Fruit fly (Drosophila melanogaster) whole organism, prepupa: ENCODE data around the gene pinta.
A peak's percentile ranks its signal among the peaks of the same experiment; 100 is the strongest.

Source experiments
- Blimp-1 ChIP-seq: fragments of 200-800 bp; sonication (Bioruptor generic); optimal IDR thresholded peaks from 3 replicates; lab custom pipeline; 2017; ENCODE audit warnings: missing biosample characterization, missing genetic modification characterization, mild to moderate bottlenecking, moderate library complexity, missing genetic modification reagents
- CG10669 ChIP-seq: fragments of 200-800 bp; sonication (Bioruptor generic); optimal IDR thresholded peaks from 3 replicates; lab custom pipeline; 2018; ENCODE audit warnings: missing biosample characterization, mild to moderate bottlenecking, missing genetic modification characterization, moderate library complexity
- CG11294 ChIP-seq: fragments of 200-800 bp; sonication (Bioruptor generic); IDR thresholded peaks from 2 replicates; pipeline ENCODE4 v1.3.6; 2022; ENCODE audit warnings: missing biosample characterization, missing genetic modification characterization
- CG11762 ChIP-seq: fragments of 200-800 bp; sonication (Bioruptor generic); optimal IDR thresholded peaks from 3 replicates; lab custom pipeline; 2016; ENCODE audit warnings: missing biosample characterization, missing genetic modification characterization; ENCODE audit not compliant: insufficient read depth
- CG15336 ChIP-seq: fragments of 200-800 bp; sonication (Bioruptor generic); IDR thresholded peaks from 2 replicates; pipeline ENCODE4 v1.3.6; 2022; ENCODE audit warnings: missing biosample characterization, missing genetic modification characterization
- CG1621 ChIP-seq: fragments of 200-800 bp; sonication (Bioruptor generic); optimal IDR thresholded peaks from 3 replicates; lab custom pipeline; 2018; ENCODE audit warnings: missing biosample characterization, mild to moderate bottlenecking, missing genetic modification characterization
- CG16779 ChIP-seq: fragments of 200-800 bp; sonication (Bioruptor generic); optimal IDR thresholded peaks from 3 replicates; lab custom pipeline; 2017; ENCODE audit warnings: missing biosample characterization, mild to moderate bottlenecking, missing genetic modification characterization
- CG31627 ChIP-seq: fragments of 200-800 bp; sonication (Bioruptor generic); optimal IDR thresholded peaks from 3 replicates; lab custom pipeline; 2016; ENCODE audit warnings: missing biosample characterization, missing genetic modification characterization
- CG32006 ChIP-seq: fragments of 200-800 bp; sonication (Bioruptor generic); optimal IDR thresholded peaks from 3 replicates; lab custom pipeline; 2017; ENCODE audit warnings: missing biosample characterization, mild to moderate bottlenecking, missing genetic modification characterization
- CG6163 ChIP-seq: fragments of 200-800 bp; sonication (Bioruptor generic); IDR thresholded peaks from 3 replicates; pipeline ENCODE4 v1.3.6; 2022; ENCODE audit warnings: missing biosample characterization, missing genetic modification characterization
- CG6792 ChIP-seq: fragments of 200-800 bp; sonication (Bioruptor generic); optimal IDR thresholded peaks from 3 replicates; lab custom pipeline; 2016; ENCODE audit warnings: missing biosample characterization, missing genetic modification characterization
- CG6808 ChIP-seq: fragments of 200-800 bp; sonication (Bioruptor generic); optimal IDR thresholded peaks from 3 replicates; lab custom pipeline; 2017; ENCODE audit warnings: missing biosample characterization, missing genetic modification characterization, mild to moderate bottlenecking, moderate library complexity, missing genetic modification reagents
- CG7368 ChIP-seq: fragments of 200-800 bp; sonication (Bioruptor generic); optimal IDR thresholded peaks from 3 replicates; lab custom pipeline; 2016; ENCODE audit warnings: missing biosample characterization, missing genetic modification characterization
- CG8319 ChIP-seq: fragments of 200-800 bp; sonication (Bioruptor generic); optimal IDR thresholded peaks from 3 replicates; lab custom pipeline; 2016; ENCODE audit warnings: missing biosample characterization, missing genetic modification characterization
- Eip93F ChIP-seq: fragments of 200-800 bp; sonication (Bioruptor generic); optimal IDR thresholded peaks from 2 replicates; lab custom pipeline; 2016; ENCODE audit warnings: missing biosample characterization, mild to moderate bottlenecking, missing genetic modification characterization
- Ets21C ChIP-seq: fragments of 200-800 bp; sonication (Bioruptor generic); optimal IDR thresholded peaks from 3 replicates; lab custom pipeline; 2016; ENCODE audit warnings: missing biosample characterization, missing genetic modification characterization
- Ets96B ChIP-seq: fragments of 200-800 bp; optimal IDR thresholded peaks from 2 replicates; lab custom pipeline; 2019; ENCODE audit warnings: missing biosample characterization, mild to moderate bottlenecking, missing genetic modification characterization, moderate library complexity
- Lpt ChIP-seq: fragments of 200-800 bp; sonication (Bioruptor generic); optimal IDR thresholded peaks from 3 replicates; lab custom pipeline; 2016; ENCODE audit warnings: missing biosample characterization, missing genetic modification characterization
- OdsH ChIP-seq: fragments of 200-800 bp; sonication (Bioruptor generic); optimal IDR thresholded peaks from 3 replicates; lab custom pipeline; 2016; ENCODE audit warnings: missing biosample characterization, missing genetic modification characterization
- Smox ChIP-seq: fragments of 200-800 bp; sonication (Bioruptor generic); optimal IDR thresholded peaks from 3 replicates; lab custom pipeline; 2016; ENCODE audit warnings: missing biosample characterization, missing genetic modification characterization
- Sox102F ChIP-seq: fragments of 200-800 bp; sonication (Bioruptor generic); optimal IDR thresholded peaks from 2 replicates; lab custom pipeline; 2016; ENCODE audit warnings: missing biosample characterization, mild to moderate bottlenecking, missing genetic modification characterization
- achi ChIP-seq: fragments of 200-800 bp; sonication (Bioruptor generic); optimal IDR thresholded peaks from 3 replicates; lab custom pipeline; 2016; ENCODE audit warnings: missing biosample characterization, missing genetic modification characterization
- acj6 ChIP-seq: fragments of 200-800 bp; sonication (Bioruptor generic); optimal IDR thresholded peaks from 3 replicates; lab custom pipeline; 2016; ENCODE audit warnings: missing biosample characterization, missing genetic modification characterization
- cyc ChIP-seq: fragments of 200-800 bp; sonication (Bioruptor generic); optimal IDR thresholded peaks from 3 replicates; lab custom pipeline; 2016; ENCODE audit warnings: missing biosample characterization, missing genetic modification characterization
- dac ChIP-seq: fragments of 200-800 bp; sonication (Bioruptor generic); optimal IDR thresholded peaks from 2 replicates; lab custom pipeline; 2017; ENCODE audit warnings: missing biosample characterization, mild to moderate bottlenecking, missing genetic modification characterization
- eg ChIP-seq: fragments of 200-800 bp; sonication (Bioruptor generic); IDR thresholded peaks from 3 replicates; pipeline ENCODE4 v1.3.6; 2022; ENCODE audit warnings: missing biosample characterization, missing genetic modification characterization
- esn ChIP-seq: fragments of 200-800 bp; sonication (Bioruptor generic); optimal IDR thresholded peaks from 2 replicates; lab custom pipeline; 2016; ENCODE audit warnings: missing biosample characterization, mild to moderate bottlenecking, missing genetic modification characterization, moderate library complexity
- fd85E ChIP-seq: fragments of 200-800 bp; sonication (Bioruptor generic); optimal IDR thresholded peaks from 3 replicates; lab custom pipeline; 2016; ENCODE audit warnings: missing biosample characterization, missing genetic modification characterization
- fkh ChIP-seq: fragments of 200-800 bp; sonication (Bioruptor generic); optimal IDR thresholded peaks from 3 replicates; lab custom pipeline; 2017; ENCODE audit warnings: missing biosample characterization, mild to moderate bottlenecking, missing genetic modification characterization, moderate library complexity
- lz ChIP-seq: fragments of 200-800 bp; sonication (Bioruptor generic); optimal IDR thresholded peaks from 3 replicates; lab custom pipeline; 2016; ENCODE audit warnings: missing biosample characterization, missing genetic modification characterization
- pdm3 ChIP-seq: fragments of 200-800 bp; sonication (Bioruptor generic); optimal IDR thresholded peaks from 3 replicates; lab custom pipeline; 2016; ENCODE audit warnings: missing biosample characterization, missing genetic modification characterization
- svp ChIP-seq: fragments of 200-800 bp; sonication (Bioruptor generic); peaks from one replicate; lab custom pipeline; 2016; ENCODE audit warnings: missing biosample characterization, missing genetic modification characterization
- topi ChIP-seq: fragments of 200-800 bp; sonication (Bioruptor generic); optimal IDR thresholded peaks from 3 replicates; lab custom pipeline; 2016; ENCODE audit warnings: missing biosample characterization, missing genetic modification characterization

pinta gene

dm6 chr3R:22447874-22448254, 23.1 kb upstream of the pinta start, which contains the start of gene CG34376 (continued):
- no peak for TF ChIP-seq fd85E (GFP tag; lab: Kevin White, UChicago)
- TF ChIP-seq achi, result peak; percentile 24
- peak; percentile 83 for TF ChIP-seq eg (GFP tag; lab: Robert Waterston, UW)
- TF ChIP-seq fkh (GFP tag; lab: Kevin White, UChicago), result peak; percentile 100

- peak; percentile 35 for TF ChIP-seq esn
- peak; percentile 19 for TF ChIP-seq CG31627 (GFP tag; lab: Kevin White, UChicago)
- TF ChIP-seq CG15336 (GFP tag; lab: Robert Waterston, UW), result peak; percentile 75
- no peak for TF ChIP-seq Ets21C (GFP tag; lab: Kevin White, UChicago)
- peak; percentile 32 for TF ChIP-seq lz
- TF ChIP-seq Blimp-1 (GFP tag; lab: Kevin White, UChicago), result peak; percentile 2
- no peak for TF ChIP-seq CG6808 (GFP tag; lab: Kevin White, UChicago)
- TF ChIP-seq Eip93F (GFP tag; lab: Kevin White, UChicago), result peak; percentile 21
- TF ChIP-seq acj6 (GFP tag; lab: Kevin White, UChicago), result peak; percentile 31
- TF ChIP-seq CG11294 (GFP tag; lab: Robert Waterston, UW), result no peak
- TF ChIP-seq Smox (GFP tag; lab: Kevin White, UChicago), result no peak
- no peak for TF ChIP-seq CG11762 (GFP tag; lab: Kevin White, UChicago)
- no peak for TF ChIP-seq CG32006 (GFP tag; lab: Kevin White, UChicago)
- TF ChIP-seq dac (GFP tag; lab: Kevin White, UChicago), result no peak
- no peak for TF ChIP-seq CG7368
Observed at dm6 chr3R:22447195-22447873, 22.6 kb upstream of the pinta start, which contains the start of gene CG34288. CG34288 (minus strand) TSS chr3R:22447263.

dm6 chr3R:22446493-22446892, 21.8 kb upstream of the pinta start, which contains the start of gene CG12499:
CG12499 (minus strand) TSS chr3R:22446587.
- TF ChIP-seq Ets96B (tag; lab: Kevin White, UChicago) (no peak), Lpt (GFP tag; lab: Kevin White, UChicago) (no peak), CG32006 (GFP tag; lab: Kevin White, UChicago) (no peak), esn (no peak)

dm6 chr3R:22438301-22438700, 13.6 kb upstream of the pinta start:
- TF ChIP-seq CG6808 (GFP tag; lab: Kevin White, UChicago) (no peak), cyc (GFP tag; lab: Kevin White, UChicago) (no peak), Ets96B (tag; lab: Kevin White, UChicago) (no peak), svp (GFP tag; lab: Kevin White, UChicago) (no peak), CG16779 (tag; lab: Kevin White, UChicago) (no peak), CG10669 (no peak), CG32006 (GFP tag; lab: Kevin White, UChicago) (no peak), pdm3 (no peak), OdsH (no peak), CG31627 (GFP tag; lab: Kevin White, UChicago) (no peak), eg (GFP tag; lab: Robert Waterston, UW) (no peak), fkh (GFP tag; lab: Kevin White, UChicago) (no peak)

- TF ChIP-seq lz, result no peak
- no peak for TF ChIP-seq CG11294 (GFP tag; lab: Robert Waterston, UW)
- TF ChIP-seq esn, result no peak
- TF ChIP-seq CG11762 (GFP tag; lab: Kevin White, UChicago), result no peak
- TF ChIP-seq topi (GFP tag; lab: Kevin White, UChicago), result no peak
- TF ChIP-seq Sox102F (GFP tag; lab: Kevin White, UChicago), result no peak
- TF ChIP-seq Smox (GFP tag; lab: Kevin White, UChicago), result no peak
- TF ChIP-seq CG1621, result no peak
- no peak for TF ChIP-seq CG8319
- TF ChIP-seq CG6792 (GFP tag; lab: Kevin White, UChicago), result no peak
- no peak for TF ChIP-seq CG6163 (GFP tag; lab: Robert Waterston, UW)
- no peak for TF ChIP-seq CG15336 (GFP tag; lab: Robert Waterston, UW)
Observed at dm6 chr3R:22436050-22436449, 11.3 kb upstream of the pinta start, which contains the start of gene CG13847. CG13847 (minus strand) TSS chr3R:22436150.
